Fruit fly (Drosophila melanogaster): Measurements from ENCODE around the gene Gorab.

Gorab gene

DNA sequence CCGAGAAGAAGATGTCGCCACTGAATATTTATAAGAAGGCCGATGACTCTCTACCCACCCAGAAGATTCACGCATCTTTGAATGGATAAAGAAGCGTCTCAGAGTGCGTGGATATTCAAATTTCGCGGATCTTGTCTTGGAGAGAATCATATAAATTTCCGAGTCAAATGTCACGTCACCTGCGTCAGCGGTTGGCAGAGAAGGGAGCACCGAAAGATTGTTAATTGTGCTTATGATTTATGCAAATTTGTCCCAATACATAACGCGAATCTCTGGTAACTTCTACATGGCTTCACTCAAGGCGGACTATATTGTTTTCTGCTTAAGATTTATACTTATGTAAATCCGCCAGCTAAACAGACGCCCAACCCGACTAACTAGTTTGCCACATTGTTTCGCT is 37.5 kb downstream of the Gorab start:
- TF ChIP-seq svp (GFP tag) (no peak), CG34406 (GFP tag; optimal IDR thresholded peaks at IDR 0.05) (no peak), ss (GFP tag; optimal IDR thresholded peaks at IDR 0.05) (no peak), Gug (GFP tag; IDR thresholded peaks at IDR 0.05) (no peak), CG3919 (GFP tag; optimal IDR thresholded peaks at IDR 0.05) (no peak), Hr39 (GFP tag; optimal IDR thresholded peaks at IDR 0.05) (no peak), pdm3 (GFP tag; optimal IDR thresholded peaks at IDR 0.05) (no peak), CG1621 (tag; optimal IDR thresholded peaks at IDR 0.05) (no peak), Eip75B (GFP tag; optimal IDR thresholded peaks at IDR 0.05) (no peak), esn (GFP tag; optimal IDR thresholded peaks at IDR 0.05) (no peak), CG6792 (GFP tag; optimal IDR thresholded peaks at IDR 0.05) (no peak), CG10669 (GFP tag; optimal IDR thresholded peaks at IDR 0.05) (no peak)

DNA sequence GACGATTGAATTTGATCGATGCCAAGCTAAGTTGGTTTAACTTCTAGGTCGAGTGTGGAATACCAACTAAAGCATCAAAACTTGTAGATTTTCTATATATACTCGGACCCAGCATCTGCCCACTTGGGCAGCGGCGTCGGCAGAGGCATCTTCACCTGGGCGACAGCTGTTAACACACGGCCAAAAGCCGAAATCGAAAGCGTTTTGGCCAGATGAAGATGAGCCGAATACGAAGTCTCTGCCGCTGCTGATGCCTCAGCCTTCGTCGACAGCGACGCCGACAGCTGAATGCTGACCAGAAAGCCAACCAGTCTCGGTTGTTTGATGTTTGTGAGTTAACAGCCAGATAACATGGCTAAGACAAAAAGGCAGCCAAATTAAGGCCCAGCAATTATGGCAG is 39.7 kb downstream of the Gorab start, which contains the start of gene CG13731:
Gene CG13731 (minus strand): TSS at position 62 of the 400 bp plus-strand sequence.
- no peak for TF ChIP-seq CG6854 (GFP tag; optimal IDR thresholded peaks at IDR 0.05)
- no peak for TF ChIP-seq Met (GFP tag; optimal IDR thresholded peaks at IDR 0.05)
- no peak for TF ChIP-seq Smox (GFP tag; optimal IDR thresholded peaks at IDR 0.05)
- TF ChIP-seq Lpt (GFP tag; optimal IDR thresholded peaks at IDR 0.05), result no peak
- TF ChIP-seq Hr38 (GFP tag; optimal IDR thresholded peaks at IDR 0.05), result no peak
- TF ChIP-seq CG6792 (GFP tag; optimal IDR thresholded peaks at IDR 0.05), result no peak
- no peak for TF ChIP-seq lz (GFP tag; optimal IDR thresholded peaks at IDR 0.05)
- no peak for TF ChIP-seq topi (GFP tag; optimal IDR thresholded peaks at IDR 0.05)
- no peak for TF ChIP-seq net (GFP tag; optimal IDR thresholded peaks at IDR 0.05)
- no peak for TF ChIP-seq Hr39 (GFP tag; optimal IDR thresholded peaks at IDR 0.05)

DNA sequence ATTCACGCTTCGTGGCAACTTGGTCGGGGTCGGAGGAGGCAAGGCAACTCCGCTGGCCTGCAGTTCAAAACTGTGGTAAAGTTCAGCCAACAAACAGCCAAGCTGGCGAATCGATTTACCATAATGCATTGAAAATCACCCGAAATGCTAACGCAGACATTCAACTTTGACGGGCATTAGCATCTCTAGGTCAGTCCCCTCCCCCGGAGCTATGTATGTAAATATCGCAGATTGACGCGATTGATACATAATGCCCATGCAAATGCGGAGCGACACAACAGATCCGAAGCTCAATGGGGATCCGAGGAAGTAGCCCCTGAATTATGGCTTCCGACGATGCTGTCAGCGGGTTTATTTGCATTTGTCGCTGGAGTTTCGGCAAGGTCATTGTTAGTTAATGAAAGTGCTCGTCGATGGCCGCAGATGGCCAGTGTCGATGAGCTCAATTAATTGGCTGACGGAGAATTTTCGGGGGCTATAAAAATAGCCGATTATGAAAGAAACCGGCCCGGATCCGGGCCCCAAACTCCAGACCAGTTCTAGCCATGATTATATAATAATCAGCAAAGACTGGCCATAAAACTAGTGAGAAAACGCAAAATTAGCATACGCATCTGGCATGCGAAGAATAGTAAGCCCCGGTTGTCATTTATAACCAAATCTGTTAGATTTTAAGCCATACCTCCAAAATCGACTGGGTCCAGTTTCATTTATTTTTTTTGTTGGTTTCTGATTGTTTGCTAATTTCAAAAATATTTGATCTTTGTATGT is 41.8 kb downstream of the Gorab start:
- TF ChIP-seq ss (GFP tag; optimal IDR thresholded peaks at IDR 0.05) (no peak), CG8119 (GFP tag; IDR thresholded peaks at IDR 0.05) (no peak), CG32006 (GFP tag; optimal IDR thresholded peaks at IDR 0.05) (no peak), CG4318 (GFP tag; optimal IDR thresholded peaks at IDR 0.05) (no peak), fd59A (GFP tag; optimal IDR thresholded peaks at IDR 0.05) (no peak), CG3919 (GFP tag; optimal IDR thresholded peaks at IDR 0.05) (no peak), fkh (GFP tag; optimal IDR thresholded peaks at IDR 0.05) (no peak), CG34406 (GFP tag; optimal IDR thresholded peaks at IDR 0.05) (no peak), esn (GFP tag; optimal IDR thresholded peaks at IDR 0.05) (no peak), Sox102F (GFP tag; optimal IDR thresholded peaks at IDR 0.05) (no peak), Ets96B (tag; optimal IDR thresholded peaks at IDR 0.05) (no peak), salr (GFP tag; optimal IDR thresholded peaks at IDR 0.05) (no peak), CG31627 (GFP tag; optimal IDR thresholded peaks at IDR 0.05) (no peak), CG8632 (GFP tag; optimal IDR thresholded peaks at IDR 0.05) (no peak), CG6276 (GFP tag; optimal IDR thresholded peaks at IDR 0.05) (no peak), cyc (GFP tag; optimal IDR thresholded peaks at IDR 0.05) (no peak), CG10669 (GFP tag; optimal IDR thresholded peaks at IDR 0.05) (no peak), svp (GFP tag) (no peak), Sox14 (GFP tag; optimal IDR thresholded peaks at IDR 0.05) (no peak), Eip78C (GFP tag) (no peak)

DNA sequence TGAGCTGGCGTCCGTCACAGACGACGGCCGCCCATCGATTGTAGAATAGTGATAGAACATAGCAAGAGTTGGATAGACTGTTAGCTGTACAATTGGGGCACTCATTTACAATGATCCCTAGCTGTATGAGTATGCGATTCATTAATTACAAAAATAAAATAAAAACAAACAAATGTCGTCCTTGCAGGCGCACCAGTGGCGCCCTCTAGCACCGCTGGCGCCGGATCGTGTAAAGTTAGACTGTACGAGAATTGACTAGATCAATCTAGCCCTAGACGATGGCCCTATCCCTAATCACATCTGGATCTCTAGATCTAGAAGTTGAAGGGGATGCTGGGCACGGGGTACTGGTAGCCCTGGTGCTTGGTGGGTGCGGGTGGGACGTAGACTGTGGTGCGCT is 44.9 kb downstream of the Gorab start:
- TF ChIP-seq CG6163 (GFP tag; IDR thresholded peaks at IDR 0.05) (no peak), CG6276 (GFP tag; optimal IDR thresholded peaks at IDR 0.05) (no peak), Met (GFP tag; optimal IDR thresholded peaks at IDR 0.05) (no peak), acj6 (GFP tag; optimal IDR thresholded peaks at IDR 0.05) (no peak), Sox14 (GFP tag; optimal IDR thresholded peaks at IDR 0.05) (no peak), topi (GFP tag; optimal IDR thresholded peaks at IDR 0.05) (no peak)
